Worm (Caenorhabditis elegans) whole organism, early embryonic: Measurements from ENCODE around the gene glb-2.

ENCODE experiments used
- B0310.2 ChIP-seq: sonication (generic microtip); optimal IDR thresholded peaks from 2 replicates; lab custom pipeline; 2016; ENCODE audit warnings: mild to moderate bottlenecking, missing genetic modification characterization, missing compliant biosample characterization
- F13C5.2 ChIP-seq: sonication (generic microtip); optimal IDR thresholded peaks from 2 replicates; lab custom pipeline; 2017; ENCODE audit warnings: mild to moderate bottlenecking, missing genetic modification characterization, inconsistent platforms, missing compliant biosample characterization
- aly-1 ChIP-seq: sonication (generic microtip); optimal IDR thresholded peaks from 2 replicates; lab custom pipeline; 2016; ENCODE audit warnings: missing genetic modification characterization, missing compliant biosample characterization
- ama-1 ChIP-seq: fragments of 150-350 bp; optimal IDR thresholded peaks from 2 replicates; lab custom pipeline; 2014
- ceh-13 ChIP-seq: fragments of 200-800 bp; sonication (Bioruptor generic); optimal IDR thresholded peaks from 2 replicates; lab custom pipeline; 2018; ENCODE audit warnings: mild to moderate bottlenecking, missing genetic modification characterization, missing compliant biosample characterization
- ceh-36 ChIP-seq: sonication (generic microtip); optimal IDR thresholded peaks from 2 replicates; lab custom pipeline; 2016; ENCODE audit warnings: missing genetic modification characterization, inconsistent platforms, missing compliant biosample characterization
- ets-7 ChIP-seq: sonication (generic microtip); optimal IDR thresholded peaks from 2 replicates; lab custom pipeline; 2016; ENCODE audit warnings: missing genotype, missing genetic modification characterization, missing compliant biosample characterization
- flt-1 ChIP-seq: fragments of 200-800 bp; sonication (Bioruptor generic); IDR thresholded peaks from 2 replicates; pipeline ENCODE4 v1.3.6; 2022; ENCODE audit warnings: missing genetic modification characterization, missing compliant biosample characterization
- hmbx-1 ChIP-seq: sonication (generic microtip); optimal IDR thresholded peaks from 2 replicates; lab custom pipeline; 2016; ENCODE audit warnings: mild to moderate bottlenecking, missing genetic modification characterization, missing compliant biosample characterization
- hmg-4 ChIP-seq: fragments of 200-800 bp; sonication (Bioruptor generic); optimal IDR thresholded peaks from 2 replicates; lab custom pipeline; 2018; ENCODE audit warnings: mild to moderate bottlenecking, missing genetic modification characterization, missing compliant biosample characterization
- hnd-1 ChIP-seq: sonication (generic microtip); optimal IDR thresholded peaks from 2 replicates; lab custom pipeline; 2016; ENCODE audit warnings: missing genetic modification characterization, missing compliant biosample characterization
- pes-1 ChIP-seq: fragments of 200-800 bp; sonication (Bioruptor generic); IDR thresholded peaks from 2 replicates; pipeline ENCODE4 v1.3.6; 2022; ENCODE audit warnings: missing genetic modification reagents, missing genetic modification characterization, missing compliant biosample characterization
- scrt-1 ChIP-seq: fragments of 200-800 bp; sonication (Bioruptor generic); IDR thresholded peaks from 2 replicates; pipeline ENCODE4 v1.3.6; 2022; ENCODE audit warnings: missing genetic modification characterization, missing compliant biosample characterization
- sea-1 ChIP-seq: fragments of 200-800 bp; sonication (Bioruptor generic); conservative IDR thresholded peaks from 2 replicates; pipeline ENCODE4 v1.3.6; 2022; ENCODE audit warnings: missing genetic modification characterization, missing compliant biosample characterization
- tbx-11 ChIP-seq: fragments of 200-800 bp; sonication (Bioruptor generic); IDR thresholded peaks from 2 replicates; pipeline ENCODE4 v1.3.6; 2022; ENCODE audit warnings: missing genetic modification characterization, missing compliant biosample characterization
- tbx-37 ChIP-seq: fragments of 200-800 bp; sonication (Bioruptor generic); conservative IDR thresholded peaks from 2 replicates; pipeline ENCODE4 v1.3.6; 2022; ENCODE audit warnings: missing genetic modification reagents, missing genetic modification characterization, missing compliant biosample characterization
- tra-4 ChIP-seq: sonication (generic microtip); optimal IDR thresholded peaks from 2 replicates; lab custom pipeline; 2017; ENCODE audit warnings: missing genetic modification characterization, missing compliant biosample characterization

glb-2 gene

ce11 chrIV:7227072-7227471 is 36.0 kb downstream of the glb-2 start, which contains the start of gene R13A1.10:
R13A1.10 (minus strand) TSS chrIV:7227172.
- TF ChIP-seq hmbx-1 (tag; lab: Kevin White, UChicago) (no peak), hmg-4 (GFP tag; lab: Kevin White, UChicago) (no peak), tra-4 (tag; lab: Kevin White, UChicago) (no peak), ets-7 (tag; lab: Kevin White, UChicago) (no peak), hnd-1 (tag; lab: Kevin White, UChicago) (no peak), flt-1 (GFP tag; lab: Robert Waterston, UW) (no peak), aly-1 (tag; lab: Kevin White, UChicago) (no peak), ceh-13 (GFP tag; lab: Kevin White, UChicago) (no peak), tbx-37 (GFP tag; lab: Robert Waterston, UW) (no peak), pes-1 (GFP tag; lab: Robert Waterston, UW) (no peak)

- TF ChIP-seq scrt-1 (GFP tag; lab: Robert Waterston, UW) (no peak), ceh-36 (tag; lab: Kevin White, UChicago) (no peak), flt-1 (GFP tag; lab: Robert Waterston, UW) (no peak), tbx-11 (GFP tag; lab: Robert Waterston, UW) (no peak), aly-1 (tag; lab: Kevin White, UChicago) (no peak), hmg-4 (GFP tag; lab: Kevin White, UChicago) (no peak), ceh-13 (GFP tag; lab: Kevin White, UChicago) (no peak), ets-7 (tag; lab: Kevin White, UChicago) (no peak), tbx-37 (GFP tag; lab: Robert Waterston, UW) (no peak)
Observed at ce11 chrIV:7222088-7222487, 40.9 kb downstream of the glb-2 start.

ce11 chrIV:7219398-7220087 is 43.5 kb downstream of the glb-2 start, which contains the start of the genes glb-23 and R13A1.1:
glb-23 (minus strand) TSS chrIV:7219498.
R13A1.1 (plus strand) TSS chrIV:7220037.
- no peak for TF ChIP-seq scrt-1 (GFP tag; lab: Robert Waterston, UW)

- TF ChIP-seq hnd-1 (tag; lab: Kevin White, UChicago) = no peak
- no peak for TF ChIP-seq ets-7 (tag; lab: Kevin White, UChicago)
- TF ChIP-seq ama-1 (lab: Kevin White, UChicago) = no peak
- TF ChIP-seq F13C5.2 (tag; lab: Kevin White, UChicago) = no peak
- TF ChIP-seq hmbx-1 (tag; lab: Kevin White, UChicago) = no peak
- no peak for TF ChIP-seq tbx-11 (GFP tag; lab: Robert Waterston, UW)
- no peak for TF ChIP-seq tbx-37 (GFP tag; lab: Robert Waterston, UW)
- no peak for TF ChIP-seq ceh-36 (tag; lab: Kevin White, UChicago)
- no peak for TF ChIP-seq hmg-4 (GFP tag; lab: Kevin White, UChicago)
- TF ChIP-seq sea-1 (GFP tag; lab: Robert Waterston, UW) = no peak
- TF ChIP-seq B0310.2 (tag; lab: Kevin White, UChicago) = no peak
- no peak for TF ChIP-seq scrt-1 (GFP tag; lab: Robert Waterston, UW)
- TF ChIP-seq ceh-13 (GFP tag; lab: Kevin White, UChicago) = no peak
- TF ChIP-seq pes-1 (GFP tag; lab: Robert Waterston, UW) = no peak
- TF ChIP-seq flt-1 (GFP tag; lab: Robert Waterston, UW) = no peak
- no peak for TF ChIP-seq tra-4 (tag; lab: Kevin White, UChicago)
- no peak for TF ChIP-seq aly-1 (tag; lab: Kevin White, UChicago)
Observed at ce11 chrIV:7216210-7216609, 46.8 kb downstream of the glb-2 start.

- TF ChIP-seq ceh-13 (GFP tag; lab: Kevin White, UChicago) = no peak
- no peak for TF ChIP-seq tbx-37 (GFP tag; lab: Robert Waterston, UW)
Observed at ce11 chrIV:7212769-7213168, 50.3 kb downstream of the glb-2 start.
